Fruit fly (Drosophila melanogaster) whole organism, adult: ENCODE data around the gene CG7386.
A peak's percentile ranks its signal among the peaks of the same experiment; 100 is the strongest.

Source experiments
- CG11617 ChIP-seq: fragments of 200-800 bp; sonication (Bioruptor generic); optimal IDR thresholded peaks from 2 replicates; lab custom pipeline; 2017; ENCODE audit warnings: mild to moderate bottlenecking, missing biosample characterization, missing genetic modification reagents, missing genetic modification characterization
- CG33017 ChIP-seq: fragments of 200-800 bp; sonication (Bioruptor generic); optimal IDR thresholded peaks from 2 replicates; lab custom pipeline; 2018; ENCODE audit warnings: missing biosample characterization, mild to moderate bottlenecking, missing genetic modification characterization, moderate library complexity
- CG5204 ChIP-seq: fragments of 200-800 bp; sonication (Bioruptor generic); optimal IDR thresholded peaks from 2 replicates; lab custom pipeline; 2016; ENCODE audit warnings: missing biosample characterization, missing genetic modification characterization
- CG7045 ChIP-seq: fragments of 200-800 bp; sonication (Bioruptor generic); optimal IDR thresholded peaks from 2 replicates; lab custom pipeline; 2017; ENCODE audit warnings: missing biosample characterization, mild to moderate bottlenecking, missing genetic modification characterization
- CG7101 ChIP-seq: fragments of 200-800 bp; sonication (Bioruptor generic); optimal IDR thresholded peaks from 2 replicates; lab custom pipeline; 2018; ENCODE audit warnings: missing biosample characterization, mild to moderate bottlenecking, missing genetic modification characterization, moderate library complexity
- Clk ChIP-seq: fragments of 200-800 bp; sonication (Bioruptor generic); optimal IDR thresholded peaks from 2 replicates; lab custom pipeline; 2017; ENCODE audit warnings: missing biosample characterization, missing genetic modification characterization
- Hr96 ChIP-seq: fragments of 200-800 bp; sonication (Bioruptor generic); optimal IDR thresholded peaks from 2 replicates; lab custom pipeline; 2016; ENCODE audit warnings: missing biosample characterization, missing genetic modification characterization
- Mnt ChIP-seq: fragments of 200-800 bp; sonication (Bioruptor generic); optimal IDR thresholded peaks from 2 replicates; lab custom pipeline; 2016; ENCODE audit warnings: missing biosample characterization, mild to moderate bottlenecking, missing genetic modification characterization
- cic ChIP-seq: fragments of 200-800 bp; sonication (Bioruptor generic); optimal IDR thresholded peaks from 2 replicates; lab custom pipeline; 2017; ENCODE audit warnings: missing biosample characterization, mild to moderate bottlenecking, missing genetic modification characterization, moderate library complexity
- kay ChIP-seq: fragments of 200-800 bp; sonication (Bioruptor generic); peaks from one replicate; lab custom pipeline; 2016; ENCODE audit warnings: missing biosample characterization, missing genetic modification characterization, borderline replicate concordance
- pad ChIP-seq: fragments of 200-800 bp; sonication (Bioruptor generic); optimal IDR thresholded peaks from 3 replicates; lab custom pipeline; 2017; ENCODE audit warnings: missing biosample characterization, missing genetic modification characterization, mild to moderate bottlenecking, moderate library complexity, missing genetic modification reagents
- tj ChIP-seq: fragments of 200-800 bp; sonication (Bioruptor generic); optimal IDR thresholded peaks from 3 replicates; lab custom pipeline; 2017; ENCODE audit warnings: missing biosample characterization, mild to moderate bottlenecking, missing genetic modification characterization, moderate library complexity
- toe ChIP-seq: fragments of 200-800 bp; sonication (Bioruptor generic); optimal IDR thresholded peaks from 2 replicates; lab custom pipeline; 2016; ENCODE audit warnings: missing biosample characterization, missing genetic modification characterization

dm6 chr3L:6218517-6219155 lies 29.1 kb downstream of the CG7386 start:
- TF ChIP-seq CG7101 (tag; lab: Kevin White, UChicago) (no peak), CG33017 (tag; lab: Kevin White, UChicago) (no peak), Clk (GFP tag; lab: Kevin White, UChicago) (no peak), toe (GFP tag; lab: Kevin White, UChicago) (no peak), CG7045 (GFP tag; lab: Kevin White, UChicago) (no peak), Mnt (GFP tag; lab: Kevin White, UChicago) (no peak), kay (GFP tag; lab: Kevin White, UChicago) (peak; percentile 86), pad (GFP tag; lab: Kevin White, UChicago) (no peak), tj (GFP tag; lab: Kevin White, UChicago) (no peak), cic (GFP tag; lab: Kevin White, UChicago) (no peak), CG5204 (GFP tag; lab: Kevin White, UChicago) (no peak), Hr96 (GFP tag; lab: Kevin White, UChicago) (no peak), CG11617 (GFP tag; lab: Kevin White, UChicago) (no peak)
